Fruit fly (Drosophila melanogaster): ENCODE measurements around the gene ATPsynCF6.

DNA sequence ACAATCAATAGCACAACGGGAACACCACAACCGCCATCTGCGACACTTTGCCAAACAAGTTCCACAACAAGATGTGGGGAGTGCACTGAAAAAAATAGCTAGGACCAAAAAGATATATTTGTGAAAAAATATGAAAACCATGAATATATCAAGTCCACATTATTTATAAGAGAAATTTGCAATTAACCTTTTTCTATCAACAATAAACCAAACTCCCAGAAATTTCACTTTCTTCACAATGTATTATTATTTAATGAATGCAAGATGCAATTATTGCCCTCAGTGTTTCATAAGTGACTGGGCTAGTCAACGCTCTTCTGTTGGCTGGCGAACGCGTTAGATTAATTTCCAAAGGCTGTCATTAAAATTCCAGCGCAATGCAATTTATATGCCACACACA, 39.9 kb upstream of the ATPsynCF6 start:
- TF ChIP-seq CG11093 (GFP tag; IDR thresholded peaks at IDR 0.05), result no peak
- TF ChIP-seq CkIIα-i1 (GFP tag; IDR thresholded peaks at IDR 0.05), result no peak

Data from whole organism, embryonic.